Worm (Caenorhabditis elegans): ENCODE results near the gene egl-9.

The egl-9 gene

DNA sequence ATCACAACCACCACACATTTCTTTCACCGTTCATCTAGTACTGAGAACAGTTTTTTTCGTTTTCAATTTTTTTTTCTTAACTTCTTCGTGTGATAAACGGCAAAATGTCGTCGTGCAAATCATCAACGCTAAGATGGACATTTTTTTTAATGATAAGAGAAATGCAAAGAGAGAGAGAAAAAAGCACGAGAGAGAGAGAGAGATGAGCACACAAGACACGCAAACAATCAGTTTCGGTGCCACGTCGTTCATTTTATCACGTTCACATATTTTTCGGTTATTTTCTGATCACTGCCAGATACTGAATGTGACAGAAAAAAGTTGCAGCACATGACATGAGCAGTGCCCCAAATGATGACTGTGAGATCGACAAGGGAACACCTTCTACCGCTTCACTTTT lies at the start of gene egl-9:
TSS of gene egl-9 (plus strand) at position 328 of the 400 bp plus-strand sequence.
- no peak for TF ChIP-seq ref-1 (GFP tag; conservative IDR thresholded peaks at IDR 0.05)
- no peak for TF ChIP-seq ztf-23 (GFP tag; IDR thresholded peaks at IDR 0.05)
- no peak for TF ChIP-seq med-1 (GFP tag; optimal IDR thresholded peaks at IDR 0.05; ENCODE audit: insufficient read depth)
- no peak for TF ChIP-seq flt-1 (GFP tag; IDR thresholded peaks at IDR 0.05)
- no peak for TF ChIP-seq ztf-29 (GFP tag; IDR thresholded peaks at IDR 0.05)
- TF ChIP-seq klf-2 (GFP tag; conservative IDR thresholded peaks at IDR 0.05), result no peak
- TF ChIP-seq T22C8.4 (GFP tag; IDR thresholded peaks at IDR 0.05), result no peak
- TF ChIP-seq tab-1 (GFP tag; IDR thresholded peaks at IDR 0.05), result no peak
- TF ChIP-seq cog-1 (tag; optimal IDR thresholded peaks at IDR 0.05), result no peak

ce11 chrV:10418961-10419360 lies 49.4 kb upstream of the egl-9 start, which contains the start of gene F15H10.5:
TSS of gene F15H10.5 (minus strand) at chrV:10419061.
- TF ChIP-seq flt-1 (GFP tag; IDR thresholded peaks at IDR 0.05), result no peak
- no peak for TF ChIP-seq tab-1 (GFP tag; IDR thresholded peaks at IDR 0.05)
- TF ChIP-seq med-1 (GFP tag; optimal IDR thresholded peaks at IDR 0.05; ENCODE audit: insufficient read depth), result no peak
- TF ChIP-seq klf-2 (GFP tag; conservative IDR thresholded peaks at IDR 0.05), result no peak
- TF ChIP-seq ref-1 (GFP tag; conservative IDR thresholded peaks at IDR 0.05), result no peak
- no peak for TF ChIP-seq ztf-23 (GFP tag; IDR thresholded peaks at IDR 0.05)
- no peak for TF ChIP-seq T22C8.4 (GFP tag; IDR thresholded peaks at IDR 0.05)
- no peak for TF ChIP-seq ztf-29 (GFP tag; IDR thresholded peaks at IDR 0.05)
- TF ChIP-seq cog-1 (tag; optimal IDR thresholded peaks at IDR 0.05), result no peak

DNA sequence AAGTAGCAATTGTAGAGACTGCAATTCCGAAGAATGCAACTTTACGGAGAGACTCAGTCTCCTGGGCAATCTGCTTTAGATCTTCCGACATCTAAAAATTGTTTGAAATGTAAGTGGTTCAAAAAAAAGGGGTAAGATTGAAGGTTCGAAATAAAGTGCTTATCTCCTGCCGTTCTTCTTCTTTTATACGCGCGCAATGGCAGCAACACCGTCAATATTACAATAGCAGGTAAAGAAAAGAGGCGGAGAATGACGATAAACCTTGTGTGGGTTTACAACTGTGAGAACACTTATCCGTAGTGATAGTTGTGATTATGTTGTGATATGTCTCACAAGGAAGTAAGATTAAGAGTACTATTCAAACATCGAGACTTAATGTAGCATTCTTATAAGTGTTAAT lies 46.5 kb upstream of the egl-9 start, which contains the start of gene col-13:
TSS of gene col-13 (minus strand) at position 101 of the 400 bp plus-strand sequence.
- TF ChIP-seq ztf-29 (GFP tag; IDR thresholded peaks at IDR 0.05) (no peak), T22C8.4 (GFP tag; IDR thresholded peaks at IDR 0.05) (no peak), ref-1 (GFP tag; conservative IDR thresholded peaks at IDR 0.05) (no peak), cog-1 (tag; optimal IDR thresholded peaks at IDR 0.05) (no peak), klf-2 (GFP tag; conservative IDR thresholded peaks at IDR 0.05) (no peak), med-1 (GFP tag; optimal IDR thresholded peaks at IDR 0.05; ENCODE audit: insufficient read depth) (no peak), ztf-23 (GFP tag; IDR thresholded peaks at IDR 0.05) (no peak), tab-1 (GFP tag; IDR thresholded peaks at IDR 0.05) (no peak), flt-1 (GFP tag; IDR thresholded peaks at IDR 0.05) (no peak)

- TF ChIP-seq tab-1 (GFP tag; IDR thresholded peaks at IDR 0.05), result no peak
- TF ChIP-seq cog-1 (tag; optimal IDR thresholded peaks at IDR 0.05), result no peak
- no peak for TF ChIP-seq ztf-23 (GFP tag; IDR thresholded peaks at IDR 0.05)
- TF ChIP-seq klf-2 (GFP tag; conservative IDR thresholded peaks at IDR 0.05), result no peak
- no peak for TF ChIP-seq ztf-29 (GFP tag; IDR thresholded peaks at IDR 0.05)
- TF ChIP-seq T22C8.4 (GFP tag; IDR thresholded peaks at IDR 0.05), result no peak
- TF ChIP-seq ref-1 (GFP tag; conservative IDR thresholded peaks at IDR 0.05), result no peak
- no peak for TF ChIP-seq med-1 (GFP tag; optimal IDR thresholded peaks at IDR 0.05; ENCODE audit: insufficient read depth)
- TF ChIP-seq flt-1 (GFP tag; IDR thresholded peaks at IDR 0.05), result no peak
Observed at ce11 chrV:10423511-10423910, 44.8 kb upstream of the egl-9 start.

- TF ChIP-seq T22C8.4 (GFP tag; IDR thresholded peaks at IDR 0.05) (no peak), ztf-23 (GFP tag; IDR thresholded peaks at IDR 0.05) (no peak), klf-2 (GFP tag; conservative IDR thresholded peaks at IDR 0.05) (no peak), flt-1 (GFP tag; IDR thresholded peaks at IDR 0.05) (no peak), med-1 (GFP tag; optimal IDR thresholded peaks at IDR 0.05; ENCODE audit: insufficient read depth) (no peak), ztf-29 (GFP tag; IDR thresholded peaks at IDR 0.05) (no peak), tab-1 (GFP tag; IDR thresholded peaks at IDR 0.05) (no peak), ref-1 (GFP tag; conservative IDR thresholded peaks at IDR 0.05) (no peak), cog-1 (tag; optimal IDR thresholded peaks at IDR 0.05) (no peak)
Observed at ce11 chrV:10425098-10425497, 43.2 kb upstream of the egl-9 start, which contains the start of gene col-12. TSS of gene col-12 (minus strand) at chrV:10425198.

DNA sequence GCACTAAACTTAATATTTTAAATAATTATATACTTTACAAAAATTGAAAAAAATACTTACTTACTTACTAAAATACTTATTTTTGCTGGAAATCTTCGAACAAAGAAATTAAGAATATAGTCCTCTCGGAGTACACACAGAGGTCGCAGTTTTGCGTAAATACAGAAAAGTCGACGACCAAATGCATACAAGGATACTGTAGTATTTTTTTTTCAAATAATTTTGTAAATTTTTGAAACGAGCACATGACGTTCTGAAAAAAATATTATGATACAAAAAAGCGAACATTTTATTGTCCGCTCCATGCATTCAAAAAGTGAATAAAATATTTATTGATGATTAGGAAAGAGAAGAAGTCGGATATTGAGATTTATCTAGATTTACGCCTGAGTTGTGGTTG lies 42.1 kb upstream of the egl-9 start, which contains the start of gene apc-10:
TSS of gene apc-10 (minus strand) at position 101 of the 400 bp plus-strand sequence.
- TF ChIP-seq ztf-29 (GFP tag; IDR thresholded peaks at IDR 0.05) (no peak), tab-1 (GFP tag; IDR thresholded peaks at IDR 0.05) (no peak), cog-1 (tag; optimal IDR thresholded peaks at IDR 0.05) (no peak), ztf-23 (GFP tag; IDR thresholded peaks at IDR 0.05) (no peak), T22C8.4 (GFP tag; IDR thresholded peaks at IDR 0.05) (no peak)

DNA sequence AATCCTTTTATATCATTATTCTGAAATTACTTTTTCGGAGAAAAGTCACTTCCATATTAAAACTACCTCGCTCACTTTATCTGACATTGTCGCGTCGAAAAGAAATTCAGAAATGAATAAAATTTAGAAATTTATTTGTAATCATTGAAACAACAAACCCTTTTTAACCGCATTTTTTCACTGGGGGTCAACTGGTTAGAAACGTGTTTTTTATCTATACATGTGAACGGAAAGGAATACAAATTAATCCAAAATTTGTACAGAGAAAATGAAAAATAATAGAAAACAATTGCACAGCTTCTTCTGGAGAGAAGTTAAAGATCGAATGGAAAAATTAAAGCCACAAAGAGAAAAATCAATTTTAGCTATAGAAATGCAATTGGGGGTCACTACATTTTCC lies 39.7 kb upstream of the egl-9 start, which contains the start of gene tag-314:
TSS of gene tag-314 (minus strand) at position 101 of the 400 bp plus-strand sequence.
- TF ChIP-seq ztf-29 (GFP tag; IDR thresholded peaks at IDR 0.05) (no peak), cog-1 (tag; optimal IDR thresholded peaks at IDR 0.05) (no peak), tab-1 (GFP tag; IDR thresholded peaks at IDR 0.05) (no peak)

DNA sequence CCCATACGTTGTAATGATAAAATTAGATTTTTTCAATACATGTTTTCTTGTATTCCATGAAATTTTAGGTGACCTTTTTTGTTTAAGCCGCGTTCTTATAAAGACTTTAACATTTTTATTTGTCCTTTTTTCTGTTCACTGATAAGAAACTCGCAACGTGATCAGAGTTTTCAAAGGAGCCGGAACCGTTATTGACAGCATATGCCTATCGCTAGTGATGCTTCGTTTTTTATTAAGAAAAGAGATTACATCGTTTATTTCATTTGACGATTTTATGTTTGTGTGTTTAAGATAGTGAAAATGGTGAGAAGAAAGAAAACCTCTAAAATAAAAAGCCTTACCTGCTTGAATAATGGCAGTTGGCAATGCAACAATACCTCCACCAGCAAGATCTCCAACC lies 35.7 kb upstream of the egl-9 start:
- TF ChIP-seq flt-1 (GFP tag; IDR thresholded peaks at IDR 0.05), result no peak
- TF ChIP-seq ztf-29 (GFP tag; IDR thresholded peaks at IDR 0.05), result no peak
- no peak for TF ChIP-seq ref-1 (GFP tag; conservative IDR thresholded peaks at IDR 0.05)
- TF ChIP-seq T22C8.4 (GFP tag; IDR thresholded peaks at IDR 0.05), result no peak
- no peak for TF ChIP-seq ztf-23 (GFP tag; IDR thresholded peaks at IDR 0.05)
- no peak for TF ChIP-seq klf-2 (GFP tag; conservative IDR thresholded peaks at IDR 0.05)
- TF ChIP-seq med-1 (GFP tag; optimal IDR thresholded peaks at IDR 0.05; ENCODE audit: insufficient read depth), result no peak
- no peak for TF ChIP-seq cog-1 (tag; optimal IDR thresholded peaks at IDR 0.05)
- no peak for TF ChIP-seq tab-1 (GFP tag; IDR thresholded peaks at IDR 0.05)

DNA sequence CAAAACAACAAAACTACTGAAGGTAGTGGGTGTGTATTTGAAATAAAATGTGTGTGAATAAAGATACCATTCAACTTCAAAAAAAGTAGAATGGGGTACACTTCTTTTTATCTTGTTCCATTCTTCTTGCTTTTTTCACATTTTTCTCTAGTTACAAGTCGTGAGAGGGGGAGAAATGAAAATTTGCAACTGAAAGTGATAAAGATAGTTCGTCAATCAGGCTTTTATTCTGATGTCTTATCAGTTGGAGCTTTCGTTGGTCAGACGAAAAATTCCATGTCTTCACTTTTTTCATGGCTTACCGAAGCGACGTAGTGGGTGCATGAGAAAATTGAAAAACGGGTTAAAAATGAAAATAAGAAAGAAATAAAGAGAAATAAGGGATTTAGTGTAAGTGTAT lies 34.6 kb upstream of the egl-9 start, which contains the start of gene Y32F6A.4:
TSS of gene Y32F6A.4 (minus strand) at position 347 of the 400 bp plus-strand sequence.
- no peak for TF ChIP-seq med-1 (GFP tag; optimal IDR thresholded peaks at IDR 0.05; ENCODE audit: insufficient read depth)
- no peak for TF ChIP-seq ztf-23 (GFP tag; IDR thresholded peaks at IDR 0.05)
- TF ChIP-seq ref-1 (GFP tag; conservative IDR thresholded peaks at IDR 0.05), result no peak
- TF ChIP-seq tab-1 (GFP tag; IDR thresholded peaks at IDR 0.05), result no peak
- TF ChIP-seq ztf-29 (GFP tag; IDR thresholded peaks at IDR 0.05), result no peak
- no peak for TF ChIP-seq T22C8.4 (GFP tag; IDR thresholded peaks at IDR 0.05)
- no peak for TF ChIP-seq klf-2 (GFP tag; conservative IDR thresholded peaks at IDR 0.05)
- no peak for TF ChIP-seq flt-1 (GFP tag; IDR thresholded peaks at IDR 0.05)
- no peak for TF ChIP-seq cog-1 (tag; optimal IDR thresholded peaks at IDR 0.05)

ce11 chrV:10435198-10435597 lies 33.1 kb upstream of the egl-9 start:
- no peak for TF ChIP-seq ztf-23 (GFP tag; IDR thresholded peaks at IDR 0.05)
- TF ChIP-seq T22C8.4 (GFP tag; IDR thresholded peaks at IDR 0.05), result no peak
- TF ChIP-seq klf-2 (GFP tag; conservative IDR thresholded peaks at IDR 0.05), result no peak
- no peak for TF ChIP-seq cog-1 (tag; optimal IDR thresholded peaks at IDR 0.05)
- no peak for TF ChIP-seq tab-1 (GFP tag; IDR thresholded peaks at IDR 0.05)
- no peak for TF ChIP-seq flt-1 (GFP tag; IDR thresholded peaks at IDR 0.05)
- TF ChIP-seq ztf-29 (GFP tag; IDR thresholded peaks at IDR 0.05), result no peak
- TF ChIP-seq med-1 (GFP tag; optimal IDR thresholded peaks at IDR 0.05; ENCODE audit: insufficient read depth), result no peak
- no peak for TF ChIP-seq ref-1 (GFP tag; conservative IDR thresholded peaks at IDR 0.05)

All from whole organism, midembryonic.